Fruit fly (Drosophila melanogaster) whole organism, embryonic: ENCODE measurements around the gene frj.

Experiments
- ATbp ChIP-seq: fragments of 200-800 bp; sonication (Bioruptor generic); optimal IDR thresholded peaks from 2 replicates; lab custom pipeline; 2017; ENCODE audit warnings: missing biosample characterization, mild to moderate bottlenecking, missing genetic modification characterization, missing genetic modification reagents
- Ada2b ChIP-seq: fragments of 200-800 bp; sonication (Bioruptor generic); IDR thresholded peaks from 2 replicates; pipeline ENCODE4 v1.3.6; 2022; ENCODE audit warnings: missing biosample characterization, missing genetic modification characterization
- Bdp1 ChIP-seq: fragments of 200-800 bp; sonication (Bioruptor generic); optimal IDR thresholded peaks from 3 replicates; lab custom pipeline; 2016; ENCODE audit warnings: missing biosample characterization, missing genetic modification characterization
- CG10274 ChIP-seq: fragments of 200-800 bp; sonication (Bioruptor generic); optimal IDR thresholded peaks from 3 replicates; lab custom pipeline; 2017; ENCODE audit warnings: missing biosample characterization, mild to moderate bottlenecking, missing genetic modification characterization
- CG10321 ChIP-seq: fragments of 200-800 bp; sonication (Bioruptor generic); IDR thresholded peaks from 2 replicates; pipeline ENCODE4 v1.3.6; 2022; ENCODE audit warnings: missing biosample characterization, missing genetic modification characterization
- CG10431 ChIP-seq: fragments of 200-800 bp; sonication (Bioruptor generic); optimal IDR thresholded peaks from 3 replicates; lab custom pipeline; 2018; ENCODE audit warnings: missing biosample characterization, mild to moderate bottlenecking, missing genetic modification characterization
- CG10543 ChIP-seq: fragments of 200-800 bp; sonication (Bioruptor generic); optimal IDR thresholded peaks from 3 replicates; lab custom pipeline; 2017; ENCODE audit warnings: missing biosample characterization, mild to moderate bottlenecking, missing genetic modification characterization, moderate library complexity
- CG11093 ChIP-seq: fragments of 200-800 bp; sonication (Bioruptor generic); IDR thresholded peaks from 3 replicates; pipeline ENCODE4 v1.3.6; 2022; ENCODE audit warnings: missing biosample characterization, missing genetic modification characterization
- CG1233 ChIP-seq: fragments of 200-800 bp; sonication (Bioruptor generic); optimal IDR thresholded peaks from 4 replicates; lab custom pipeline; 2018; ENCODE audit warnings: missing biosample characterization, mild to moderate bottlenecking, missing genetic modification characterization
- CG13287 ChIP-seq: fragments of 200-800 bp; sonication (Bioruptor generic); IDR thresholded peaks from 2 replicates; pipeline ENCODE4 v1.3.6; 2022; ENCODE audit warnings: missing biosample characterization, missing genetic modification characterization; ENCODE audit not compliant: partially characterized antibody
- CG17829 ChIP-seq: fragments of 200-800 bp; optimal IDR thresholded peaks from 2 replicates; lab custom pipeline; 2019; ENCODE audit warnings: missing biosample characterization, mild to moderate bottlenecking, missing genetic modification characterization, moderate library complexity
- CG18599 ChIP-seq: fragments of 200-800 bp; sonication (Bioruptor generic); optimal IDR thresholded peaks from 3 replicates; lab custom pipeline; 2017; ENCODE audit warnings: missing biosample characterization, missing genetic modification characterization, mild to moderate bottlenecking, moderate library complexity, missing genetic modification reagents
- CG3163 ChIP-seq: fragments of 200-800 bp; sonication (Bioruptor generic); optimal IDR thresholded peaks from 3 replicates; lab custom pipeline; 2016; ENCODE audit warnings: missing biosample characterization, missing genetic modification characterization
- CG42726 ChIP-seq: fragments of 200-800 bp; sonication (Bioruptor generic); IDR thresholded peaks from 2 replicates; pipeline ENCODE4 v1.3.6; 2022; ENCODE audit warnings: missing biosample characterization, missing genetic modification characterization; ENCODE audit not compliant: partially characterized antibody
- CG5180 ChIP-seq: fragments of 200-800 bp; sonication (Bioruptor generic); optimal IDR thresholded peaks from 3 replicates; lab custom pipeline; 2017; ENCODE audit warnings: missing biosample characterization, missing genetic modification characterization, mild to moderate bottlenecking, moderate library complexity, missing genetic modification reagents
- CG7556 ChIP-seq: fragments of 200-800 bp; sonication (Bioruptor generic); optimal IDR thresholded peaks from 2 replicates; lab custom pipeline; 2017; ENCODE audit warnings: missing biosample characterization, mild to moderate bottlenecking, missing genetic modification characterization
- CG8924 ChIP-seq: fragments of 200-800 bp; optimal IDR thresholded peaks from 3 replicates; lab custom pipeline; 2019; ENCODE audit warnings: missing biosample characterization, mild to moderate bottlenecking, missing genetic modification characterization, moderate library complexity
- CG9932 ChIP-seq: fragments of 200-800 bp; sonication (Bioruptor generic); IDR thresholded peaks from 2 replicates; pipeline ENCODE4 v1.3.6; 2022; ENCODE audit warnings: missing biosample characterization, missing genetic modification characterization
- CTCF ChIP-seq: fragments of 200-800 bp; sonication (Bioruptor generic); optimal IDR thresholded peaks from 2 replicates; lab custom pipeline; 2017; ENCODE audit warnings: missing biosample characterization, mild to moderate bottlenecking, missing genetic modification characterization, moderate library complexity
- Chrac-16 ChIP-seq: fragments of 200-800 bp; sonication (Bioruptor generic); optimal IDR thresholded peaks from 3 replicates; lab custom pipeline; 2016; ENCODE audit warnings: missing biosample characterization, missing genetic modification characterization
- Deaf1 ChIP-seq: fragments of 200-800 bp; optimal IDR thresholded peaks from 3 replicates; lab custom pipeline; 2019; ENCODE audit warnings: missing biosample characterization, mild to moderate bottlenecking, missing genetic modification characterization, moderate library complexity
- Doc3 ChIP-seq: fragments of 200-800 bp; sonication (Bioruptor generic); IDR thresholded peaks from 3 replicates; pipeline ENCODE4 v1.3.6; 2022; ENCODE audit warnings: missing biosample characterization, missing genetic modification characterization; ENCODE audit not compliant: partially characterized antibody
- Drgx ChIP-seq: fragments of 200-800 bp; sonication (Bioruptor generic); IDR thresholded peaks from 2 replicates; pipeline ENCODE4 v1.3.6; 2022; ENCODE audit warnings: missing biosample characterization, missing genetic modification characterization
- Hand ChIP-seq: fragments of 200-800 bp; sonication (Bioruptor generic); optimal IDR thresholded peaks from 2 replicates; lab custom pipeline; 2017; ENCODE audit warnings: mild to moderate bottlenecking, missing biosample characterization, missing genetic modification reagents, missing genetic modification characterization
- Mad ChIP-seq: fragments of 200-800 bp; sonication (Bioruptor generic); optimal IDR thresholded peaks from 2 replicates; lab custom pipeline; 2016; ENCODE audit warnings: missing biosample characterization, missing genetic modification characterization
- NC2α ChIP-seq: fragments of 200-800 bp; sonication (Bioruptor generic); optimal IDR thresholded peaks from 2 replicates; lab custom pipeline; 2016; ENCODE audit warnings: missing biosample characterization, missing genetic modification characterization
- Oli ChIP-seq: fragments of 200-800 bp; sonication (Bioruptor generic); optimal IDR thresholded peaks from 2 replicates; lab custom pipeline; 2018; ENCODE audit warnings: missing biosample characterization, mild to moderate bottlenecking, missing genetic modification characterization, moderate library complexity
- Opbp ChIP-seq: fragments of 200-800 bp; sonication (Bioruptor generic); IDR thresholded peaks from 3 replicates; pipeline ENCODE4 v1.3.6; 2022; ENCODE audit warnings: missing biosample characterization, missing genetic modification characterization; ENCODE audit not compliant: partially characterized antibody
- Rfx ChIP-seq: fragments of 200-800 bp; sonication (Bioruptor generic); IDR thresholded peaks from 2 replicates; pipeline ENCODE4 v1.3.6; 2022; ENCODE audit warnings: missing biosample characterization, missing genetic modification characterization
- Scr ChIP-seq: fragments of 200-800 bp; sonication (Bioruptor generic); IDR thresholded peaks from 2 replicates; pipeline ENCODE4 v1.3.6; 2022; ENCODE audit warnings: missing biosample characterization, missing genetic modification characterization; ENCODE audit not compliant: partially characterized antibody
- Sox102F ChIP-seq: fragments of 200-800 bp; sonication (Bioruptor generic); optimal IDR thresholded peaks from 2 replicates; lab custom pipeline; 2018; ENCODE audit warnings: missing biosample characterization, mild to moderate bottlenecking, missing genetic modification characterization, moderate library complexity
- Sry-δ ChIP-seq: fragments of 200-800 bp; sonication (Bioruptor generic); optimal IDR thresholded peaks from 2 replicates; lab custom pipeline; 2016; ENCODE audit warnings: missing biosample characterization, missing genetic modification characterization
- abd-A ChIP-seq: fragments of 200-800 bp; sonication (Bioruptor generic); optimal IDR thresholded peaks from 3 replicates; lab custom pipeline; 2019; ENCODE audit warnings: missing biosample characterization, mild to moderate bottlenecking, missing genetic modification characterization, moderate library complexity
- aop ChIP-seq: fragments of 200-800 bp; sonication (Bioruptor generic); IDR thresholded peaks from 2 replicates; pipeline ENCODE4 v1.3.6; 2022; ENCODE audit warnings: missing biosample characterization, missing genetic modification characterization
- az2 ChIP-seq: fragments of 200-800 bp; sonication (Bioruptor generic); optimal IDR thresholded peaks from 3 replicates; lab custom pipeline; 2016; ENCODE audit warnings: missing biosample characterization, missing genetic modification characterization
- bowl ChIP-seq: fragments of 200-800 bp; sonication (Bioruptor generic); IDR thresholded peaks from 2 replicates; pipeline ENCODE4 v1.3.6; 2022; ENCODE audit warnings: missing biosample characterization, missing genetic modification characterization
- dm ChIP-seq: fragments of 200-800 bp; sonication (Bioruptor generic); optimal IDR thresholded peaks from 3 replicates; lab custom pipeline; 2016; ENCODE audit warnings: missing biosample characterization, missing genetic modification characterization
- dysf ChIP-seq: fragments of 200-800 bp; sonication (Bioruptor generic); IDR thresholded peaks from 3 replicates; pipeline ENCODE4 v1.3.6; 2022; ENCODE audit warnings: missing biosample characterization, missing genetic modification characterization
- ftz-f1 ChIP-seq: fragments of 200-800 bp; sonication (Bioruptor generic); optimal IDR thresholded peaks from 2 replicates; lab custom pipeline; 2016; ENCODE audit warnings: missing biosample characterization, missing genetic modification characterization
- gcm2 ChIP-seq: fragments of 200-800 bp; sonication (Bioruptor generic); optimal IDR thresholded peaks from 2 replicates; lab custom pipeline; 2016; ENCODE audit warnings: missing biosample characterization, missing genetic modification characterization
- gfzf ChIP-seq: fragments of 200-800 bp; sonication (Bioruptor generic); optimal IDR thresholded peaks from 2 replicates; lab custom pipeline; 2016; ENCODE audit warnings: missing biosample characterization, mild to moderate bottlenecking, missing genetic modification characterization, moderate library complexity
- insv ChIP-seq, 2 experiments: fragments of 200-800 bp; sonication (Bioruptor generic); optimal IDR thresholded peaks; 3 replicates each; lab custom pipeline; 2016 to 2018; ENCODE audit warnings: missing biosample characterization in 2 of 2, missing genetic modification characterization in 2 of 2
- lbe ChIP-seq: fragments of 200-800 bp; sonication (Bioruptor generic); optimal IDR thresholded peaks from 2 replicates; lab custom pipeline; 2016; ENCODE audit warnings: missing biosample characterization, mild to moderate bottlenecking, missing genetic modification characterization
- pita ChIP-seq: fragments of 200-800 bp; sonication (Bioruptor generic); optimal IDR thresholded peaks from 2 replicates; lab custom pipeline; 2017; ENCODE audit warnings: missing biosample characterization, mild to moderate bottlenecking, missing genetic modification characterization
- sens-2 ChIP-seq: fragments of 200-800 bp; sonication (Bioruptor generic); IDR thresholded peaks from 2 replicates; pipeline ENCODE4 v1.3.6; 2022; ENCODE audit warnings: missing biosample characterization, missing genetic modification characterization
- sima ChIP-seq: fragments of 200-800 bp; sonication (Bioruptor generic); optimal IDR thresholded peaks from 2 replicates; lab custom pipeline; 2016; ENCODE audit warnings: missing biosample characterization, missing genetic modification characterization
- sqz ChIP-seq: fragments of 200-800 bp; sonication (Bioruptor generic); optimal IDR thresholded peaks from 3 replicates; lab custom pipeline; 2018; ENCODE audit warnings: missing biosample characterization, mild to moderate bottlenecking, missing genetic modification characterization
- ssp ChIP-seq: fragments of 200-800 bp; sonication (Bioruptor generic); IDR thresholded peaks from 2 replicates; pipeline ENCODE4 v1.3.6; 2022; ENCODE audit warnings: missing biosample characterization, missing genetic modification characterization
- sug ChIP-seq: fragments of 200-800 bp; optimal IDR thresholded peaks from 2 replicates; lab custom pipeline; 2019; ENCODE audit warnings: missing biosample characterization, mild to moderate bottlenecking, missing genetic modification characterization, moderate library complexity
- trh ChIP-seq: fragments of 200-800 bp; sonication (Bioruptor generic); optimal IDR thresholded peaks from 2 replicates; lab custom pipeline; 2016; ENCODE audit warnings: missing biosample characterization, missing genetic modification characterization
- tup ChIP-seq: fragments of 200-800 bp; sonication (Bioruptor generic); optimal IDR thresholded peaks from 2 replicates; lab custom pipeline; 2016; ENCODE audit warnings: missing biosample characterization, mild to moderate bottlenecking, missing genetic modification characterization, moderate library complexity
- unpg ChIP-seq: fragments of 200-800 bp; sonication (Bioruptor generic); optimal IDR thresholded peaks from 3 replicates; lab custom pipeline; 2018; ENCODE audit warnings: missing biosample characterization, mild to moderate bottlenecking, missing genetic modification characterization, moderate library complexity

The frj gene

dm6 chr2L:6465497-6465896, 9.6 kb downstream of the frj start, which contains the start of gene Rchy1 (continued):
- no peak for TF ChIP-seq az2
- no peak for TF ChIP-seq Drgx
- peak; percentile 17 for TF ChIP-seq CG10431
- no peak for TF ChIP-seq abd-A (tag; lab: Kevin White, UChicago)
- TF ChIP-seq Mad (GFP tag; lab: Kevin White, UChicago) = no peak
- peak; percentile 40 for TF ChIP-seq Hand (GFP tag; lab: Kevin White, UChicago)
- TF ChIP-seq bowl = 0 out of 2 replicates have a peak, but pooled peaks have one; percentile 12
- TF ChIP-seq CG10543 (GFP tag; lab: Kevin White, UChicago) = peak; percentile 33
- no peak for TF ChIP-seq dm (GFP tag; lab: Kevin White, UChicago)
- TF ChIP-seq aop (GFP tag; lab: Robert Waterston, UW) = no peak
- TF ChIP-seq CG1233 = peak; percentile 9
- peak; percentile 36 for TF ChIP-seq CTCF (GFP tag; lab: Kevin White, UChicago)
- no peak for TF ChIP-seq sqz
- TF ChIP-seq ssp (GFP tag; lab: Robert Waterston, UW) = no peak
- no peak for TF ChIP-seq CG10274 (GFP tag; lab: Kevin White, UChicago)
- no peak for TF ChIP-seq sima (GFP tag; lab: Kevin White, UChicago)
- TF ChIP-seq CG7556 (GFP tag; lab: Kevin White, UChicago) = no peak
- TF ChIP-seq trh (GFP tag; lab: Kevin White, UChicago) = no peak
- TF ChIP-seq NC2α (GFP tag; lab: Kevin White, UChicago) = no peak
- peak; percentile 36; the same call in 1 of the 2 replicates for TF ChIP-seq CG13287 (GFP tag; lab: Robert Waterston, UW)
- 0 out of 3 replicates have a peak, but pooled peaks have one; percentile 28 for TF ChIP-seq Opbp (GFP tag; lab: Robert Waterston, UW)
- peak; percentile 47 for TF ChIP-seq CG5180
- TF ChIP-seq dysf (GFP tag; lab: Robert Waterston, UW) = no peak
- peak; percentile 79 for TF ChIP-seq Deaf1
- TF ChIP-seq Rfx (GFP tag; lab: Robert Waterston, UW) = peak; percentile 45; the same call in 1 of the 2 replicates
- no peak; the same call in 1 of the 2 replicates for TF ChIP-seq Scr (GFP tag; lab: Robert Waterston, UW)
- TF ChIP-seq gcm2 (GFP tag; lab: Kevin White, UChicago) = no peak
- TF ChIP-seq Doc3 = no peak
- no peak for TF ChIP-seq lbe
- TF ChIP-seq, all 482 proteins: peak for 119

dm6 chr2L:6467509-6467908, 11.7 kb downstream of the frj start, which contains the start of gene HemK1:
HemK1 (minus strand) TSS chr2L:6467698.
- TF ChIP-seq ATbp (GFP tag; lab: Kevin White, UChicago) = no peak
- peak; percentile 55 for TF ChIP-seq Sry-δ (GFP tag; lab: Kevin White, UChicago)
- no peak for TF ChIP-seq CG10321
- TF ChIP-seq insv (GFP tag; optimal IDR thresholded peaks at IDR 0.05; lab: Kevin White, UChicago) = no peak
- TF ChIP-seq tup = no peak
- TF ChIP-seq Sox102F = no peak
- TF ChIP-seq ftz-f1 (GFP tag; lab: Kevin White, UChicago) = peak; percentile 97
- no peak for TF ChIP-seq pita (GFP tag; lab: Kevin White, UChicago)
- no peak for TF ChIP-seq CG3163
- TF ChIP-seq sens-2 (GFP tag; lab: Robert Waterston, UW) = no peak
- TF ChIP-seq Drgx = no peak
- TF ChIP-seq CG8924 (tag; lab: Kevin White, UChicago) = peak; percentile 3
- TF ChIP-seq Chrac-16 (GFP tag; lab: Kevin White, UChicago) = no peak
- no peak for TF ChIP-seq lbe
- no peak for TF ChIP-seq unpg (GFP tag; lab: Kevin White, UChicago)
- no peak for TF ChIP-seq Ada2b (GFP tag; lab: Robert Waterston, UW)
- 0 out of 2 replicates have a peak, but pooled peaks have one; percentile 30 for TF ChIP-seq CG9932 (GFP tag; lab: Robert Waterston, UW)
- TF ChIP-seq CG17829 (tag; lab: Kevin White, UChicago) = peak; percentile 5
- no peak for TF ChIP-seq Bdp1
- TF ChIP-seq Oli (tag; lab: Kevin White, UChicago) = no peak
- peak; percentile 53 for TF ChIP-seq sug (tag; lab: Kevin White, UChicago)
- peak; percentile 97 for TF ChIP-seq gfzf (GFP tag; lab: Kevin White, UChicago)
- no peak for TF ChIP-seq CG11093 (GFP tag; lab: Robert Waterston, UW)
- TF ChIP-seq CG18599 (GFP tag; lab: Kevin White, UChicago) = no peak
- TF ChIP-seq CG42726 (GFP tag; lab: Robert Waterston, UW) = no peak
